Fruit fly (Drosophila melanogaster) whole organism, embryonic: ENCODE results near the gene CG44000.
A peak's percentile ranks its signal among the peaks of the same experiment; 100 is the strongest.

ENCODE experiments used
- Atf3 ChIP-seq: fragments of 200-800 bp; sonication (Bioruptor generic); optimal IDR thresholded peaks from 3 replicates; lab custom pipeline; 2016; ENCODE audit warnings: missing biosample characterization, missing genetic modification characterization
- Atf6 ChIP-seq: fragments of 200-800 bp; sonication (Bioruptor generic); IDR thresholded peaks from 2 replicates; pipeline ENCODE4 v1.3.6; 2022; ENCODE audit warnings: missing biosample characterization, missing genetic modification characterization
- CG10565 ChIP-seq: fragments of 200-800 bp; sonication (Bioruptor generic); optimal IDR thresholded peaks from 3 replicates; lab custom pipeline; 2016; ENCODE audit warnings: missing biosample characterization, mild to moderate bottlenecking, missing genetic modification characterization
- CG12391 ChIP-seq: fragments of 200-800 bp; sonication (Bioruptor generic); optimal IDR thresholded peaks from 3 replicates; lab custom pipeline; 2018; ENCODE audit warnings: missing biosample characterization, mild to moderate bottlenecking, missing genetic modification characterization, moderate library complexity
- CG13296 ChIP-seq: fragments of 200-800 bp; sonication (Bioruptor generic); optimal IDR thresholded peaks from 3 replicates; lab custom pipeline; 2018; ENCODE audit warnings: missing biosample characterization, mild to moderate bottlenecking, missing genetic modification characterization
- CG14014 ChIP-seq: fragments of 200-800 bp; sonication (Bioruptor generic); IDR thresholded peaks from 2 replicates; pipeline ENCODE4 v1.3.6; 2022; ENCODE audit warnings: missing biosample characterization, missing genetic modification characterization
- CG14667 ChIP-seq: fragments of 200-800 bp; sonication (Bioruptor generic); IDR thresholded peaks from 2 replicates; pipeline ENCODE4 v1.3.6; 2022; ENCODE audit warnings: missing biosample characterization, missing genetic modification characterization
- CG16863 ChIP-seq: fragments of 200-800 bp; sonication (Bioruptor generic); optimal IDR thresholded peaks from 3 replicates; lab custom pipeline; 2016; ENCODE audit warnings: missing biosample characterization, missing genetic modification characterization
- CG17612 ChIP-seq: fragments of 200-800 bp; sonication (Bioruptor generic); IDR thresholded peaks from 2 replicates; pipeline ENCODE4 v1.3.6; 2022; ENCODE audit warnings: missing biosample characterization, missing genetic modification characterization
- CG30431 ChIP-seq: fragments of 200-800 bp; sonication (Bioruptor generic); optimal IDR thresholded peaks from 2 replicates; lab custom pipeline; 2017; ENCODE audit warnings: missing biosample characterization, missing genetic modification characterization
- CG3847 ChIP-seq: fragments of 200-800 bp; sonication (Bioruptor generic); IDR thresholded peaks from 2 replicates; pipeline ENCODE4 v1.3.6; 2022; ENCODE audit warnings: missing biosample characterization, missing genetic modification characterization
- CG5953 ChIP-seq: fragments of 200-800 bp; sonication (Bioruptor generic); IDR thresholded peaks from 2 replicates; pipeline ENCODE4 v1.3.6; 2022; ENCODE audit warnings: missing biosample characterization, missing genetic modification characterization
- CG7271 ChIP-seq: fragments of 200-800 bp; sonication (Bioruptor generic); optimal IDR thresholded peaks from 2 replicates; lab custom pipeline; 2018; ENCODE audit warnings: missing biosample characterization, mild to moderate bottlenecking, missing genetic modification characterization, moderate library complexity
- CG7745 ChIP-seq: fragments of 200-800 bp; sonication (Bioruptor generic); optimal IDR thresholded peaks from 2 replicates; lab custom pipeline; 2018; ENCODE audit warnings: missing biosample characterization, mild to moderate bottlenecking, missing genetic modification characterization, moderate library complexity
- CG9876 ChIP-seq: fragments of 200-800 bp; sonication (Bioruptor generic); optimal IDR thresholded peaks from 2 replicates; lab custom pipeline; 2016; ENCODE audit warnings: missing biosample characterization, missing genetic modification characterization
- Dek ChIP-seq: fragments of 200-800 bp; sonication (Bioruptor generic); optimal IDR thresholded peaks from 3 replicates; lab custom pipeline; 2019; ENCODE audit warnings: missing biosample characterization, mild to moderate bottlenecking, missing genetic modification characterization, moderate library complexity
- Doc3 ChIP-seq: fragments of 200-800 bp; sonication (Bioruptor generic); IDR thresholded peaks from 3 replicates; pipeline ENCODE4 v1.3.6; 2022; ENCODE audit warnings: missing biosample characterization, missing genetic modification characterization; ENCODE audit not compliant: partially characterized antibody
- Dp ChIP-seq: fragments of 200-800 bp; sonication (Bioruptor generic); optimal IDR thresholded peaks from 2 replicates; lab custom pipeline; 2018; ENCODE audit warnings: missing biosample characterization, mild to moderate bottlenecking, missing genetic modification characterization, moderate library complexity
- Dref ChIP-seq: fragments of 200-800 bp; sonication (Bioruptor generic); IDR thresholded peaks from 2 replicates; pipeline ENCODE4 v1.3.6; 2022; ENCODE audit warnings: missing biosample characterization, missing genetic modification characterization
- HmgD ChIP-seq: fragments of 200-800 bp; sonication (Bioruptor generic); optimal IDR thresholded peaks from 3 replicates; lab custom pipeline; 2016; ENCODE audit warnings: missing biosample characterization, missing genetic modification characterization
- Hr51 ChIP-seq, 2 experiments: fragments of 200-800 bp; sonication (Bioruptor generic); optimal IDR thresholded peaks; 2 replicates in 1 of 2; 3 replicates in 1 of 2; lab custom pipeline; 2016 to 2018; ENCODE audit warnings: missing biosample characterization in 2 of 2, missing genetic modification characterization in 2 of 2, mild to moderate bottlenecking in 1 of 2, moderate library complexity in 1 of 2
- Jarid2 ChIP-seq: fragments of 200-800 bp; sonication (Bioruptor generic); optimal IDR thresholded peaks from 3 replicates; lab custom pipeline; 2017; ENCODE audit warnings: mild to moderate bottlenecking, missing biosample characterization, missing genetic modification reagents, missing genetic modification characterization
- Mrtf ChIP-seq: fragments of 200-800 bp; sonication (Bioruptor generic); IDR thresholded peaks from 3 replicates; pipeline ENCODE4 v1.3.6; 2022; ENCODE audit warnings: missing biosample characterization, missing genetic modification characterization
- NFAT ChIP-seq: fragments of 200-800 bp; sonication (Bioruptor generic); IDR thresholded peaks from 2 replicates; pipeline ENCODE4 v1.3.6; 2022; ENCODE audit warnings: missing biosample characterization, missing genetic modification characterization
- Scr ChIP-seq: fragments of 200-800 bp; sonication (Bioruptor generic); IDR thresholded peaks from 2 replicates; pipeline ENCODE4 v1.3.6; 2022; ENCODE audit warnings: missing biosample characterization, missing genetic modification characterization; ENCODE audit not compliant: partially characterized antibody
- Six4 ChIP-seq: fragments of 200-800 bp; sonication (Bioruptor generic); optimal IDR thresholded peaks from 2 replicates; lab custom pipeline; 2016; ENCODE audit warnings: missing biosample characterization, missing genetic modification characterization
- Spps ChIP-seq: fragments of 200-800 bp; sonication (Bioruptor generic); optimal IDR thresholded peaks from 2 replicates; lab custom pipeline; 2018; ENCODE audit warnings: missing biosample characterization, mild to moderate bottlenecking, missing genetic modification characterization
- bsh ChIP-seq, 2 experiments: fragments of 200-800 bp; sonication (Bioruptor generic); optimal IDR thresholded peaks; 2 replicates each; lab custom pipeline; 2017 to 2018; ENCODE audit warnings: mild to moderate bottlenecking in 2 of 2, missing biosample characterization in 2 of 2, missing genetic modification characterization in 2 of 2, moderate library complexity in 1 of 2
- btn ChIP-seq: fragments of 200-800 bp; sonication (Bioruptor generic); optimal IDR thresholded peaks from 2 replicates; lab custom pipeline; 2016; ENCODE audit warnings: missing biosample characterization, missing genetic modification characterization
- crc ChIP-seq: fragments of 200-800 bp; sonication (Bioruptor generic); optimal IDR thresholded peaks from 2 replicates; lab custom pipeline; 2016; ENCODE audit warnings: missing biosample characterization, missing genetic modification characterization
- crp ChIP-seq, 2 experiments: fragments of 200-800 bp; sonication (Bioruptor generic); optimal IDR thresholded peaks; 2 replicates in 1 of 2; 3 replicates in 1 of 2; lab custom pipeline; 2017; ENCODE audit warnings: missing biosample characterization in 2 of 2, missing genetic modification characterization in 2 of 2, mild to moderate bottlenecking in 1 of 2, moderate library complexity in 1 of 2
- da ChIP-seq: fragments of 200-800 bp; sonication (Bioruptor generic); optimal IDR thresholded peaks from 2 replicates; lab custom pipeline; 2016; ENCODE audit warnings: missing biosample characterization, missing genetic modification characterization
- dati ChIP-seq: fragments of 200-800 bp; sonication (Bioruptor generic); IDR thresholded peaks from 2 replicates; pipeline ENCODE4 v1.3.6; 2022; ENCODE audit warnings: missing biosample characterization, missing genetic modification characterization
- en ChIP-seq: fragments of 200-800 bp; sonication (Bioruptor generic); optimal IDR thresholded peaks from 2 replicates; lab custom pipeline; 2016; ENCODE audit warnings: missing biosample characterization, missing genetic modification characterization
- fd102C ChIP-seq: fragments of 200-800 bp; sonication (Bioruptor generic); optimal IDR thresholded peaks from 2 replicates; lab custom pipeline; 2018; ENCODE audit warnings: missing biosample characterization, mild to moderate bottlenecking, missing genetic modification characterization, moderate library complexity
- grau ChIP-seq: fragments of 200-800 bp; optimal IDR thresholded peaks from 3 replicates; lab custom pipeline; 2019; ENCODE audit warnings: missing biosample characterization, mild to moderate bottlenecking, missing genetic modification characterization, moderate library complexity
- ham ChIP-seq: fragments of 200-800 bp; sonication (Bioruptor generic); IDR thresholded peaks from 2 replicates; pipeline ENCODE4 v1.3.6; 2022; ENCODE audit warnings: missing biosample characterization, missing genetic modification characterization
- lbe ChIP-seq: fragments of 200-800 bp; sonication (Bioruptor generic); optimal IDR thresholded peaks from 2 replicates; lab custom pipeline; 2016; ENCODE audit warnings: missing biosample characterization, mild to moderate bottlenecking, missing genetic modification characterization
- nom ChIP-seq: fragments of 200-800 bp; sonication (Bioruptor generic); optimal IDR thresholded peaks from 2 replicates; lab custom pipeline; 2017; ENCODE audit warnings: missing biosample characterization, missing genetic modification characterization, mild to moderate bottlenecking, moderate library complexity, missing genetic modification reagents
- run ChIP-seq: fragments of 200-800 bp; sonication (Bioruptor generic); optimal IDR thresholded peaks from 3 replicates; lab custom pipeline; 2018; ENCODE audit warnings: missing biosample characterization, mild to moderate bottlenecking, missing genetic modification characterization
- sens ChIP-seq: fragments of 200-800 bp; sonication (Bioruptor generic); peaks from one replicate; lab custom pipeline; 2016; ENCODE audit warnings: missing biosample characterization, missing genetic modification characterization
- sima ChIP-seq: fragments of 200-800 bp; sonication (Bioruptor generic); optimal IDR thresholded peaks from 2 replicates; lab custom pipeline; 2016; ENCODE audit warnings: missing biosample characterization, missing genetic modification characterization
- slbo ChIP-seq: fragments of 200-800 bp; sonication (Bioruptor generic); IDR thresholded peaks from 2 replicates; pipeline ENCODE4 v1.3.6; 2022; ENCODE audit warnings: missing biosample characterization, missing genetic modification characterization
- sob ChIP-seq: fragments of 200-800 bp; sonication (Bioruptor generic); IDR thresholded peaks from 2 replicates; pipeline ENCODE4 v1.3.6; 2022; ENCODE audit warnings: missing biosample characterization, missing genetic modification characterization
- tap ChIP-seq: fragments of 200-800 bp; optimal IDR thresholded peaks from 3 replicates; lab custom pipeline; 2019; ENCODE audit warnings: missing biosample characterization, mild to moderate bottlenecking, missing genetic modification characterization, moderate library complexity
- tin ChIP-seq: fragments of 200-800 bp; sonication (Bioruptor generic); optimal IDR thresholded peaks from 3 replicates; lab custom pipeline; 2016; ENCODE audit warnings: missing biosample characterization, missing genetic modification characterization
- ttk ChIP-seq: fragments of 200-800 bp; sonication (Bioruptor generic); IDR thresholded peaks from 2 replicates; pipeline ENCODE4 v2.1.2; 2022; ENCODE audit warnings: missing biosample characterization, missing genetic modification characterization
- unpg ChIP-seq: fragments of 200-800 bp; sonication (Bioruptor generic); optimal IDR thresholded peaks from 3 replicates; lab custom pipeline; 2018; ENCODE audit warnings: missing biosample characterization, mild to moderate bottlenecking, missing genetic modification characterization, moderate library complexity
- usp ChIP-seq: fragments of >200 bp; optimal IDR thresholded peaks from 2 replicates; lab custom pipeline; 2017; ENCODE audit warnings: missing biosample characterization, missing genetic modification characterization

CG44000 gene

DNA sequence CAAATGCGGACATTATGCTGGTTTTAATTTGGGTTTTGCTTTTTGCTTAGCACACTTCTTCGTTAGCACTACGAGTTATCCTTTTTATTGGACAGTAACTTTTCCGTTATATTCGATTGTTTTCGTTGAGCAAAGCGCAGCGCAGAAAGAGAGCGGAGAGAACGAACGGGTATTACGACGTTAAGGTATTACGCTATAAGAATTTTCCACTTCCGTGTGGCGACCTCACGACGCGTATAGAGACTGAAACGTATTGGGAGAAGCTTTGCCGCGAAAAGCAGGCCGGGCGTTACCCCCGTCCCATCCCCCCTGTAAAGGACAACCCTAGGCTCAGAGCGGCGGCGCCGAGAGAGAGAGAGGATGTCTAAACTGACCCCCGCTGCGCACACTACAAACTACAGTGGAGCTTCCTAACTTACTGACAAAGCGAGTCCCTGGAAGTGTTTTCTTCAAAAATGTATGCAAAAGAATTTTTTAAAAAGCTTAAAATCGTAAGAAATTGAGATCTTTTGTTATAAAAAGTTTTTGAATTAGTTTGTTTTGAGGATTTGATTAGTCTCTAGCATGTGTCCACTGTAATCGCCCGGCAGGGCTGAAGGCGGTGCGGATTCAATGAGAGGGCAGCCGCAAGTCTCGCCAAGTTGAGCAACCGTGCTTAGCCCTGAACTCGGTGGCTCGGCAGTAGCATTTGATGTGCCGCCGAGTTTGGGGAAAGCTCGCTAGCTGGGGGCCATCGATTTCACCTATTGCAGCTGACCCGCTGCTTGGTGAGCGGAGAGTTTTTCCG, 38.2 kb upstream of the CG44000 start (continued):
- TF ChIP-seq tap (peak; percentile 92), tin (peak; percentile 97), run (tag; lab: Kevin White, UChicago) (peak; percentile 84), lbe (GFP tag; lab: Kevin White, UChicago) (peak; percentile 46), Dref (0 out of 2 replicates have a peak, but pooled peaks have one; percentile 36), Doc3 (GFP tag; lab: Robert Waterston, UW) (no peak), Jarid2 (peak; percentile 61), grau (peak; percentile 99), btn (GFP tag; lab: Kevin White, UChicago) (peak; percentile 84), HmgD (GFP tag; lab: Kevin White, UChicago) (peak; percentile 92), Dp (no peak), nom (GFP tag; lab: Kevin White, UChicago) (peak; percentile 64), Scr (GFP tag; lab: Robert Waterston, UW) (no peak), Atf6 (peak; percentile 96), CG13296 (GFP tag; lab: Kevin White, UChicago) (peak; percentile 96), CG5953 (GFP tag; lab: Robert Waterston, UW) (peak; percentile 95), da (GFP tag; lab: Kevin White, UChicago) (peak; percentile 78), bsh (GFP tag; optimal IDR thresholded peaks at IDR 0.05; lab: Kevin White, UChicago) (peak; percentile 61 to 95), sob (peak; percentile 98), usp (GFP tag; lab: Kevin White, UChicago) (no peak), CG12391 (tag; lab: Kevin White, UChicago) (peak; percentile 93), CG16863 (GFP tag; lab: Kevin White, UChicago) (peak; percentile 95), slbo (GFP tag; lab: Robert Waterston, UW) (peak; percentile 98), CG14014 (peak; percentile 98), CG9876 (GFP tag; lab: Kevin White, UChicago) (peak; percentile 92), Atf3 (GFP tag; lab: Kevin White, UChicago) (peak; percentile 85), unpg (GFP tag; lab: Kevin White, UChicago) (peak; percentile 95), ttk (GFP tag; lab: Robert Waterston, UW) (peak; percentile 93), fd102C (no peak), Dek (tag; lab: Kevin White, UChicago) (peak; percentile 96), Mrtf (GFP tag; lab: Robert Waterston, UW) (peak; percentile 94), CG7745 (tag; lab: Kevin White, UChicago) (no peak), Spps (tag; lab: Kevin White, UChicago) (peak; percentile 77), en (GFP tag; lab: Kevin White, UChicago) (peak; percentile 81), sens (GFP tag; lab: Kevin White, UChicago) (peak; percentile 99), CG3847 (GFP tag; lab: Robert Waterston, UW) (peak; percentile 96), CG10565 (GFP tag; lab: Kevin White, UChicago) (peak; percentile 62), sima (GFP tag; lab: Kevin White, UChicago) (peak; percentile 87), ham (GFP tag; lab: Robert Waterston, UW) (peak; percentile 75; the same call in 1 of the 2 replicates), dati (peak; percentile 83), NFAT (GFP tag; lab: Robert Waterston, UW) (peak; percentile 92), Hr51 (GFP tag; optimal IDR thresholded peaks at IDR 0.05; lab: Kevin White, UChicago) (peak; percentile 92 to 93), crc (peak; percentile 91), CG7271 (tag; lab: Kevin White, UChicago) (peak; percentile 75), CG30431 (GFP tag; lab: Kevin White, UChicago) (peak; percentile 87), crp (GFP tag; optimal IDR thresholded peaks at IDR 0.05; lab: Kevin White, UChicago) (peak in 1 of 2 experiments; percentile 48), Six4 (GFP tag; lab: Kevin White, UChicago) (peak; percentile 91), CG17612 (GFP tag; lab: Robert Waterston, UW) (peak; percentile 93), CG14667 (peak; percentile 95)
